Worm (Caenorhabditis elegans) whole organism, L4/young adult: ENCODE data around the gene nhr-208.

Experiments
- dao-5 ChIP-seq: sonication (generic microtip); optimal IDR thresholded peaks from 2 replicates; lab custom pipeline; 2016; ENCODE audit warnings: missing genotype, missing genetic modification characterization, moderate library complexity, missing compliant biosample characterization
- him-1 ChIP-seq: sonication (generic microtip); optimal IDR thresholded peaks from 2 replicates; lab custom pipeline; 2016; ENCODE audit warnings: missing genotype, missing genetic modification reagents, missing genetic modification characterization, missing compliant biosample characterization

DNA sequence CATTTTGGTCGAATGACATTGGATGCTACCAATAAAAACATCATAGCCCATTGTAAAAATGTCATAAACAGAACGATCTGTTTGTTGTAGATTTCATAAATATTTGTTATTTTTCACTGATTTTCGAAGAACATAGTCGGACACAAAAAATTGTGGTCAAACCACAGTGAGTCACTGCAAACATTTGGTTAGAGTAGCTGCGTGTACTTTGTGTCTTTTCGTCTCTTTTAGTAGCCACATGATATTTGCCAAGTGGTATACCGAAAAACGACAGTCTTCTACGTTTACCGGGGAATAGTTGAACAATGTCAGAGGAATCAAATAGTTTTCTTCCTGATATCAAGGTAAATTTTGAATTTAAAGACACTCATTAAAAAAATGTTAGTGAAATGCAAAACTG, 2.4 kb upstream of the nhr-208 start, which contains the start of gene nhr-206:
- TF ChIP-seq dao-5 (tag; lab: Kevin White, UChicago): no peak
- TF ChIP-seq him-1 (tag; lab: Kevin White, UChicago): no peak
